Worm (Caenorhabditis elegans) whole organism, late embryonic: Measurements from ENCODE around the gene htas-1.

ENCODE experiments used
- ama-1 ChIP-seq: fragments of 150-350 bp; optimal IDR thresholded peaks from 2 replicates; lab custom pipeline; 2014
- ceh-34 ChIP-seq: sonication (generic microtip); optimal IDR thresholded peaks from 2 replicates; lab custom pipeline; 2016; ENCODE audit warnings: mild to moderate bottlenecking, missing genetic modification characterization, missing compliant biosample characterization
- ceh-48 ChIP-seq: sonication (generic microtip); optimal IDR thresholded peaks from 2 replicates; lab custom pipeline; 2016; ENCODE audit warnings: missing genetic modification characterization, inconsistent platforms, missing compliant biosample characterization
- dve-1 ChIP-seq: sonication (generic microtip); optimal IDR thresholded peaks from 2 replicates; lab custom pipeline; 2017; ENCODE audit warnings: antibody characterized with exemption, mild to moderate bottlenecking, missing genetic modification characterization, missing compliant biosample characterization
- elt-2 ChIP-seq: sonication (generic microtip); optimal IDR thresholded peaks from 2 replicates; lab custom pipeline; 2016; ENCODE audit warnings: missing genetic modification reagents, missing genetic modification characterization, missing compliant biosample characterization
- nfya-1 ChIP-seq: sonication (generic microtip); optimal IDR thresholded peaks from 2 replicates; lab custom pipeline; 2017; ENCODE audit warnings: missing genetic modification characterization, mild to moderate bottlenecking, missing compliant biosample characterization, antibody characterized with exemption, moderate library complexity
- npax-4 ChIP-seq: sonication (generic microtip); optimal IDR thresholded peaks from 2 replicates; lab custom pipeline; 2016; ENCODE audit warnings: missing genetic modification characterization, missing compliant biosample characterization
- pag-3 ChIP-seq: sonication (generic microtip); optimal IDR thresholded peaks from 2 replicates; lab custom pipeline; 2016; ENCODE audit warnings: missing compliant biosample characterization, missing genetic modification characterization, borderline replicate concordance
- syd-9 ChIP-seq: sonication (generic microtip); optimal IDR thresholded peaks from 2 replicates; lab custom pipeline; 2016; ENCODE audit warnings: mild to moderate bottlenecking, missing genetic modification characterization, moderate library complexity, missing compliant biosample characterization
- zip-5 ChIP-seq: sonication (generic microtip); optimal IDR thresholded peaks from 2 replicates; lab custom pipeline; 2016; ENCODE audit warnings: missing genetic modification characterization, missing compliant biosample characterization

DNA sequence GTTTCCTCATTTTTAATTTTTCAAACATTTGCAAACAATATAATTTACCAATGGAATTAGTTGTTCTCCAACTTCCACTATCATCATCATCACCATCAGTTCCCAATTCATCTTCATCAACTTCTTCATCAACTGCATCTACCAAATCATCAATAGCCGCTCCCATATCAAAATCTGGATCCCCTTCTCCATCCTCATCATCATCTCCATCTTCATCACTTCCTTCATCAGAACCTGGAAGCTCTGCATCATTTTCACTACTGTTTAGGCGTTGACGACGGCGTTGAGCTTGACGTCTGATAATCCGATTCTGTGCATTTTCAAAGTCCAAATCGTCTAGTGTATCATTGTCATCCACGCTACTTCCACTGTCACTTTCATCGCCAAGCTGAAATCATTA lies 14.5 kb upstream of the htas-1 start:
- TF ChIP-seq elt-2 (tag; lab: Kevin White, UChicago) (no peak), dve-1 (tag; lab: Kevin White, UChicago) (no peak), ceh-48 (tag; lab: Kevin White, UChicago) (no peak), nfya-1 (tag; lab: Kevin White, UChicago) (no peak), npax-4 (no peak), ceh-34 (tag; lab: Kevin White, UChicago) (no peak), pag-3 (tag; lab: Kevin White, UChicago) (no peak), syd-9 (tag; lab: Kevin White, UChicago) (no peak), zip-5 (tag; lab: Kevin White, UChicago) (no peak), ama-1 (lab: Kevin White, UChicago) (no peak)
